Worm (Caenorhabditis elegans) whole organism, L1 larva: Measurements from ENCODE around the gene arl-8.
"Not testable (repeated sequence)": the region's sequence is repeated elsewhere in the genome, so short reads cannot be mapped to it uniquely, and the experiment has no call there.

Experiments used
- ama-1 ChIP-seq: fragments of 150-350 bp; optimal IDR thresholded peaks from 2 replicates; lab custom pipeline; 2014
- ceh-63 ChIP-seq: fragments of 200-800 bp; sonication (Bioruptor generic); optimal IDR thresholded peaks from 2 replicates; lab custom pipeline; 2018; ENCODE audit warnings: mild to moderate bottlenecking, missing genetic modification characterization, missing compliant biosample characterization
- lsy-2 ChIP-seq, 2 experiments: fragments of 150-350 bp; optimal IDR thresholded peaks; 2 replicates each; lab custom pipeline; 2014; ENCODE audit warnings: missing biosample characterization in 2 of 2, missing genetic modification characterization in 2 of 2
- nhr-11 ChIP-seq: fragments of 150-350 bp; optimal IDR thresholded peaks from 2 replicates; lab custom pipeline; 2014; ENCODE audit warnings: missing biosample characterization, missing genetic modification characterization
- nhr-76 ChIP-seq: sonication (generic microtip); optimal IDR thresholded peaks from 2 replicates; lab custom pipeline; 2017; ENCODE audit warnings: missing biosample characterization, missing genetic modification characterization
- pag-3 ChIP-seq: sonication (generic microtip); optimal IDR thresholded peaks from 2 replicates; lab custom pipeline; 2017; ENCODE audit warnings: missing genetic modification characterization, mild to moderate bottlenecking, missing compliant biosample characterization, antibody characterized with exemption, borderline replicate concordance; ENCODE audit not compliant: insufficient read depth
- tlp-1 ChIP-seq: fragments of 150-350 bp; optimal IDR thresholded peaks from 2 replicates; lab custom pipeline; 2014; ENCODE audit warnings: missing biosample characterization, missing genetic modification characterization
- unc-86 ChIP-seq: sonication (generic microtip); optimal IDR thresholded peaks from 2 replicates; lab custom pipeline; 2016; ENCODE audit warnings: missing genetic modification characterization, missing compliant biosample characterization
- zag-1 ChIP-seq: fragments of 150-350 bp; optimal IDR thresholded peaks from 2 replicates; lab custom pipeline; 2014; ENCODE audit warnings: missing biosample characterization, missing genetic modification characterization
- ztf-4 ChIP-seq: fragments of 150-350 bp; optimal IDR thresholded peaks from 2 replicates; lab custom pipeline; 2014; ENCODE audit warnings: missing biosample characterization, missing genetic modification characterization

DNA sequence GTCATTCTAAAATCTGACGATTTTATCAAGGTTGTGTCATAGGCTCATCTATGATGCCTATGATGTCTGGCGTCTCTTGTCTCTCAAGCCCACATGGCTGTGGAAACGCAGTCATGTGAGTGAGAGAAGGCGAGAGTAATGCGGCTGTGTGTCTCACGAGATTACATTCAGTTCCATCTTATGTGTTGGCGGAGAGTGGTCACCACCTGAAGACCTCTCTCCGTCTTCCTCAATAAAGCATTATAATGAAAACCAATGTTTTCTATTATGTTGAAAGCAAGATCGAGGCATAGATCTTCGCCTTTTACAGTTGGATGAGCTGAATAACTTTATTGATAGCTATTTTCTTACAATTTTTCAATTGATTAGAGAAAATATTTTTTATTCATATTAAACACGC is 34.6 kb upstream of the arl-8 start:
- TF ChIP-seq tlp-1 (tag; lab: Kevin White, UChicago); pag-3 (tag; lab: Kevin White, UChicago); nhr-76 (tag; lab: Kevin White, UChicago); nhr-11 (tag; lab: Kevin White, UChicago); ceh-63; ztf-4 (tag; lab: Kevin White, UChicago); zag-1 (tag; lab: Kevin White, UChicago): not testable (repeated sequence)
- TF ChIP-seq unc-86 (peak; percentile 50), ama-1 (lab: Kevin White, UChicago) (peak; percentile 57), lsy-2 (tag; optimal IDR thresholded peaks at IDR 0.05; lab: Kevin White, UChicago) (peak; percentile 61 to 77)
